Worm (Caenorhabditis elegans) whole organism, L4 larva: Measurements from ENCODE around the gene usip-1.

Experiments used
- D1046.2 ChIP-seq: fragments of 200-800 bp; sonication (Bioruptor generic); IDR thresholded peaks from 2 replicates; pipeline ENCODE4 v1.3.6; 2022; ENCODE audit warnings: missing genetic modification characterization, missing compliant biosample characterization
- F26F4.8 ChIP-seq: fragments of 200-800 bp; sonication (Bioruptor generic); conservative IDR thresholded peaks from 2 replicates; pipeline ENCODE4 v1.3.6; 2022; ENCODE audit warnings: missing genetic modification characterization, missing compliant biosample characterization
- R02D3.7 ChIP-seq: fragments of 150-350 bp; sonication (generic microtip); optimal IDR thresholded peaks from 3 replicates; lab custom pipeline; 2014; ENCODE audit warnings: missing biosample characterization, missing genetic modification characterization
- Y105C5A.15 ChIP-seq: fragments of 200-800 bp; sonication (Bioruptor generic); IDR thresholded peaks from 2 replicates; pipeline ENCODE4 v1.3.6; 2022; ENCODE audit warnings: missing genetic modification characterization, missing compliant biosample characterization
- Y48G9A.11 ChIP-seq: fragments of 200-800 bp; sonication (Bioruptor generic); IDR thresholded peaks from 2 replicates; pipeline ENCODE4 v1.3.6; 2022; ENCODE audit warnings: missing genetic modification reagents, missing genetic modification characterization, missing compliant biosample characterization
- Y5F2A.4 ChIP-seq: fragments of 200-800 bp; sonication (Bioruptor generic); optimal IDR thresholded peaks from 2 replicates; lab custom pipeline; 2018; ENCODE audit warnings: mild to moderate bottlenecking, missing genetic modification characterization, missing compliant biosample characterization
- Y75B8A.6 ChIP-seq: fragments of 200-800 bp; sonication (Bioruptor generic); IDR thresholded peaks from 2 replicates; pipeline ENCODE4 v1.3.6; 2022; ENCODE audit warnings: missing genetic modification reagents, missing genetic modification characterization, missing compliant biosample characterization
- ZK337.2 ChIP-seq: fragments of 200-800 bp; sonication (Bioruptor generic); IDR thresholded peaks from 2 replicates; pipeline ENCODE4 v1.3.6; 2022; ENCODE audit warnings: missing genetic modification reagents, missing genetic modification characterization, missing compliant biosample characterization
- aha-1 ChIP-seq: fragments of 150-350 bp; peaks from one replicate; lab custom pipeline; 2014; ENCODE audit warnings: missing biosample characterization, missing genetic modification characterization
- attf-4 ChIP-seq: sonication (generic microtip); optimal IDR thresholded peaks from 3 replicates; lab custom pipeline; 2017; ENCODE audit warnings: missing biosample characterization, missing genetic modification characterization
- ceh-44 ChIP-seq: fragments of 200-800 bp; sonication (Bioruptor generic); IDR thresholded peaks from 2 replicates; pipeline ENCODE4 v1.3.6; 2022; ENCODE audit warnings: missing genetic modification reagents, missing genetic modification characterization, missing compliant biosample characterization
- ces-1 ChIP-seq: fragments of 150-350 bp; sonication (generic microtip); optimal IDR thresholded peaks from 4 replicates; lab custom pipeline; 2014; ENCODE audit warnings: missing biosample characterization, missing genetic modification reagents, missing genetic modification characterization
- daf-12 ChIP-seq: fragments of 150-350 bp; optimal IDR thresholded peaks from 2 replicates; lab custom pipeline; 2014; ENCODE audit warnings: missing biosample characterization, missing genetic modification reagents, missing genetic modification characterization
- daf-16 ChIP-seq, 3 experiments: sonication (generic microtip); optimal IDR thresholded peaks; 2 replicates each; lab custom pipeline; 2016 to 2017; ENCODE audit warnings: missing genetic modification characterization in 3 of 3, missing genetic modification reagents in 3 of 3, mild to moderate bottlenecking in 2 of 3, missing compliant biosample characterization in 2 of 3, missing biosample characterization in 1 of 3, moderate library complexity in 1 of 3
- daf-8 ChIP-seq: fragments of 200-800 bp; sonication (Bioruptor generic); IDR thresholded peaks from 2 replicates; pipeline ENCODE4 v1.3.6; 2022; ENCODE audit warnings: missing genetic modification characterization, missing compliant biosample characterization
- dmd-6 ChIP-seq: fragments of 200-800 bp; sonication (Bioruptor generic); IDR thresholded peaks from 2 replicates; pipeline ENCODE4 v1.3.6; 2022; ENCODE audit warnings: missing genetic modification reagents, missing genetic modification characterization, missing compliant biosample characterization
- dmd-8 ChIP-seq: fragments of 200-800 bp; sonication (Bioruptor generic); IDR thresholded peaks from 2 replicates; pipeline ENCODE4 v1.3.6; 2022; ENCODE audit warnings: missing genetic modification characterization, missing compliant biosample characterization
- dpl-1 ChIP-seq: fragments of 150-350 bp; optimal IDR thresholded peaks from 2 replicates; lab custom pipeline; 2014; ENCODE audit warnings: missing biosample characterization, missing genetic modification reagents, missing genetic modification characterization
- duxl-1 ChIP-seq: sonication (generic microtip); optimal IDR thresholded peaks from 2 replicates; lab custom pipeline; 2016; ENCODE audit warnings: mild to moderate bottlenecking, missing genetic modification characterization, moderate library complexity, missing compliant biosample characterization; ENCODE audit not compliant: poor library complexity
- dve-1 ChIP-seq: sonication (generic microtip); optimal IDR thresholded peaks from 2 replicates; lab custom pipeline; 2017; ENCODE audit warnings: antibody characterized with exemption, mild to moderate bottlenecking, missing genetic modification characterization, missing compliant biosample characterization; ENCODE audit not compliant: insufficient read depth
- hlh-11 ChIP-seq: fragments of 200-800 bp; sonication (Bioruptor generic); optimal IDR thresholded peaks from 2 replicates; lab custom pipeline; 2018; ENCODE audit warnings: mild to moderate bottlenecking, missing genetic modification characterization, missing compliant biosample characterization
- lin-1 ChIP-seq: fragments of 200-800 bp; sonication (Bioruptor generic); IDR thresholded peaks from 2 replicates; pipeline ENCODE4 v1.3.6; 2022; ENCODE audit warnings: missing genetic modification reagents, missing genetic modification characterization, missing compliant biosample characterization
- lin-13 ChIP-seq: fragments of 150-350 bp; optimal IDR thresholded peaks from 2 replicates; lab custom pipeline; 2014; ENCODE audit warnings: missing biosample characterization, missing genetic modification reagents, missing genetic modification characterization
- lin-38 ChIP-seq: fragments of 200-800 bp; sonication (Bioruptor generic); IDR thresholded peaks from 2 replicates; pipeline ENCODE4 v1.3.6; 2022; ENCODE audit warnings: missing genetic modification reagents, missing genetic modification characterization, missing compliant biosample characterization
- lir-3 ChIP-seq: sonication (generic microtip); optimal IDR thresholded peaks from 2 replicates; lab custom pipeline; 2016; ENCODE audit warnings: mild to moderate bottlenecking, missing genetic modification characterization, missing compliant biosample characterization
- lsy-2 ChIP-seq, 2 experiments: fragments of 150-350 bp in 1 of 2; sonication (generic microtip) in 1 of 2; optimal IDR thresholded peaks; 2 replicates each; lab custom pipeline; 2014 to 2017; ENCODE audit warnings: missing biosample characterization in 2 of 2, missing genetic modification characterization in 2 of 2
- madf-5 ChIP-seq, 2 experiments: fragments of 200-800 bp; sonication (Bioruptor generic); IDR thresholded peaks; 2 replicates each; pipeline ENCODE4 v1.3.6; 2022; ENCODE audit warnings: missing compliant biosample characterization in 2 of 2, missing genetic modification characterization in 2 of 2
- mxl-2 ChIP-seq: fragments of 200-800 bp; sonication (Bioruptor generic); conservative IDR thresholded peaks from 2 replicates; pipeline ENCODE4 v1.3.6; 2022; ENCODE audit warnings: missing genetic modification reagents, missing genetic modification characterization, missing compliant biosample characterization
- nhr-11 ChIP-seq: fragments of 150-350 bp; optimal IDR thresholded peaks from 2 replicates; lab custom pipeline; 2014; ENCODE audit warnings: missing biosample characterization, missing genetic modification characterization
- nhr-25 ChIP-seq: sonication (generic microtip); optimal IDR thresholded peaks from 2 replicates; lab custom pipeline; 2017; ENCODE audit warnings: missing genetic modification characterization, mild to moderate bottlenecking, missing compliant biosample characterization, antibody characterized with exemption, moderate library complexity, borderline replicate concordance; ENCODE audit not compliant: insufficient read depth
- nhr-28 ChIP-seq: fragments of 150-350 bp; optimal IDR thresholded peaks from 2 replicates; lab custom pipeline; 2014; ENCODE audit warnings: missing biosample characterization, missing genetic modification characterization
- nhr-48 ChIP-seq: sonication (generic microtip); optimal IDR thresholded peaks from 2 replicates; lab custom pipeline; 2016; ENCODE audit warnings: mild to moderate bottlenecking, missing genetic modification characterization, missing compliant biosample characterization
- nhr-76 ChIP-seq: fragments of 150-350 bp; optimal IDR thresholded peaks from 2 replicates; lab custom pipeline; 2014; ENCODE audit warnings: missing biosample characterization, missing genetic modification characterization
- php-3 ChIP-seq: fragments of 200-800 bp; sonication (Bioruptor generic); IDR thresholded peaks from 2 replicates; pipeline ENCODE4 v1.3.6; 2022; ENCODE audit warnings: missing genetic modification reagents, missing genetic modification characterization, missing compliant biosample characterization
- pqm-1 ChIP-seq: sonication (generic microtip); optimal IDR thresholded peaks from 2 replicates; lab custom pipeline; 2017; ENCODE audit warnings: missing biosample characterization, missing genetic modification characterization
- skn-1 ChIP-seq: fragments of 150-350 bp; optimal IDR thresholded peaks from 2 replicates; lab custom pipeline; 2014; ENCODE audit warnings: missing biosample characterization, missing genetic modification characterization
- snpc-4 ChIP-seq: fragments of 150-350 bp; optimal IDR thresholded peaks from 2 replicates; lab custom pipeline; 2014; ENCODE audit warnings: missing biosample characterization, missing genetic modification characterization
- unc-62 ChIP-seq, 3 experiments: fragments of 150-350 bp in 1 of 3; sonication (generic microtip); optimal IDR thresholded peaks in 2 of 3; peaks in 1 of 3; 1 replicate in 1 of 3; 2 replicates in 2 of 3; lab custom pipeline; 2014 to 2017; ENCODE audit warnings: missing biosample characterization in 3 of 3, missing genetic modification characterization in 3 of 3, missing genetic modification reagents in 3 of 3, missing genotype in 1 of 3
- vab-7 ChIP-seq: fragments of 200-800 bp; sonication (Bioruptor generic); IDR thresholded peaks from 2 replicates; pipeline ENCODE4 v1.3.6; 2022; ENCODE audit warnings: missing genetic modification reagents, missing genetic modification characterization, missing compliant biosample characterization

The usip-1 gene

DNA sequence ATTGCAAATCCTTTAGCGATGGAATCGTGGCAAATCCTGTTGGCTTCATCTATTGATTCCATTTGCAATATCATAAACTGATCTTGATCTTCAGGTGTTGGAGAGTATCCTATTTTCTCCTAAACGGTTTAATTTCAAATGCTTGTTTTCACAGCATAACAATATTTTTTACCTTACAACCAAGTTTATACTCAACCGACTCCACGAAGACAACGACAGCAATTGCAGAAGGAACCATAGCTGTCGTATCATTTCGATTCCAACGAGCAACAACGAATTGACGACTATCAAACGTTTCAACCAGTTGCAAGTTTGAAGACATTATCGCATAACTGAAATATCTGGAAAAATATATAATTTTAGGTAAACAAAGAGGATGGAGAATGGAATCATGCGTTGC lies at the start of gene usip-1:
Gene usip-1 (minus strand): TSS at position 341 of the 400 bp plus-strand sequence.
- TF ChIP-seq madf-5 (GFP tag; IDR thresholded peaks at IDR 0.05; lab: Robert Waterston, UW) (no peak), Y48G9A.11 (GFP tag; lab: Robert Waterston, UW) (no peak), attf-4 (tag; lab: Kevin White, UChicago) (no peak), unc-62 (GFP tag; optimal IDR thresholded peaks at IDR 0.05 in 1 of 2; lab: Kevin White, UChicago) (peak in 1 of 2 experiments; percentile 96), unc-62 (tag; optimal IDR thresholded peaks at IDR 0.05; lab: Kevin White, UChicago) (no peak)

DNA sequence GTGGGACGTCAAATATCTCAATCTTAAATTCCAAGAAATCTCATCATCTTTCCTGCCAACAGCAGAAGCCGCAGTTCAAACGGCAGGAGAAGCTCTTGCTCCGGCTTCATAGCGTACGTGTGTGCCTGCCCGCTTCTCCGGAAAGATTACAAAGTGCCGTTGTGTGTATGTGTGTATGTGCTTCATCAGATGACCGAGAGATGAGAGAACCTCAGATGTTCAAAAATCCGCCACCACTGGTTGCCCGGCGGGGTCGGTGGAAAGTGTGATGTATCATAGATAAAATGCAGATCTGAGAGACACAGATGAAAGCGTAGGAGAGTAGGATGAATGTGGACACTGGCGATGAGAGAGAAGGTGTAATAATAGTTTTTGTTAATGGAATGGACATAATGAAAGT lies 49.4 kb upstream of the usip-1 start:
- TF ChIP-seq unc-62 (GFP tag; optimal IDR thresholded peaks at IDR 0.05 in 1 of 2; lab: Kevin White, UChicago) = peak in 1 of 2 experiments; percentile 44
- no peak for TF ChIP-seq unc-62 (tag; optimal IDR thresholded peaks at IDR 0.05; lab: Kevin White, UChicago)
- no peak for TF ChIP-seq nhr-25 (tag; lab: Kevin White, UChicago)
- peak; percentile 26 for TF ChIP-seq nhr-11 (tag; lab: Kevin White, UChicago)
- TF ChIP-seq hlh-11 (tag; lab: Kevin White, UChicago) = peak; percentile 65
- TF ChIP-seq daf-12 (tag; lab: Kevin White, UChicago) = no peak
- TF ChIP-seq dmd-8 (GFP tag; lab: Robert Waterston, UW) = no peak
- peak in 1 of 2 experiments; percentile 35 for TF ChIP-seq daf-16 (GFP tag; optimal IDR thresholded peaks at IDR 0.05; lab: Kevin White, UChicago)
- TF ChIP-seq daf-16 (tag; optimal IDR thresholded peaks at IDR 0.05; lab: Kevin White, UChicago) = no peak

- TF ChIP-seq hlh-11 (tag; lab: Kevin White, UChicago) = peak; percentile 7
- peak; percentile 46 for TF ChIP-seq nhr-28 (tag; lab: Kevin White, UChicago)
- no peak for TF ChIP-seq F26F4.8 (GFP tag; lab: Robert Waterston, UW)
- TF ChIP-seq dmd-6 = peak; percentile 39; the same call in 1 of the 2 replicates
- TF ChIP-seq pqm-1 = peak; percentile 34
- no peak for TF ChIP-seq lsy-2 (tag; optimal IDR thresholded peaks at IDR 0.05; lab: Kevin White, UChicago)
These were observed 29.0 kb upstream of the usip-1 start, which contains the start of gene vab-8 for ce11 chrV:12213027-12213426. TSS of gene vab-8 (plus strand) at chrV:12213327.

ce11 chrV:12211090-12211489 lies 27.1 kb upstream of the usip-1 start:
- no peak for TF ChIP-seq D1046.2
- TF ChIP-seq php-3 = no peak
- no peak for TF ChIP-seq vab-7
- peak; percentile 21 for TF ChIP-seq ces-1 (GFP tag; lab: Kevin White, UChicago)
- no peak for TF ChIP-seq Y5F2A.4 (GFP tag; lab: Kevin White, UChicago)
- no peak for TF ChIP-seq skn-1 (tag; lab: Kevin White, UChicago)
- no peak for TF ChIP-seq R02D3.7
- no peak for TF ChIP-seq mxl-2 (GFP tag; lab: Robert Waterston, UW)
- no peak for TF ChIP-seq daf-12 (tag; lab: Kevin White, UChicago)
- peak; percentile 78 for TF ChIP-seq aha-1 (tag; lab: Kevin White, UChicago)
- no peak for TF ChIP-seq duxl-1
- no peak for TF ChIP-seq lin-38 (GFP tag; lab: Robert Waterston, UW)
- TF ChIP-seq snpc-4 (tag; lab: Kevin White, UChicago) = no peak

- peak; percentile 34 for TF ChIP-seq ces-1 (GFP tag; lab: Kevin White, UChicago)
- TF ChIP-seq Y48G9A.11 (GFP tag; lab: Robert Waterston, UW) = no peak
- TF ChIP-seq ZK337.2 (GFP tag; lab: Robert Waterston, UW) = no peak
- TF ChIP-seq dpl-1 (GFP tag; lab: Kevin White, UChicago) = no peak
These were observed 26.0 kb upstream of the usip-1 start for ce11 chrV:12209951-12210350.

- peak in 1 of 2 experiments; percentile 65 for TF ChIP-seq daf-16 (GFP tag; optimal IDR thresholded peaks at IDR 0.05; lab: Kevin White, UChicago)
- no peak for TF ChIP-seq daf-16 (tag; optimal IDR thresholded peaks at IDR 0.05; lab: Kevin White, UChicago)
- TF ChIP-seq pqm-1 = peak; percentile 3
- peak in 1 of 2 experiments; percentile 58 for TF ChIP-seq unc-62 (GFP tag; optimal IDR thresholded peaks at IDR 0.05 in 1 of 2; lab: Kevin White, UChicago)
- TF ChIP-seq unc-62 (tag; optimal IDR thresholded peaks at IDR 0.05; lab: Kevin White, UChicago) = no peak
- peak; percentile 87 for TF ChIP-seq dmd-6
- TF ChIP-seq nhr-48 (tag; lab: Kevin White, UChicago) = no peak
- TF ChIP-seq lir-3 (tag; lab: Kevin White, UChicago) = no peak
- TF ChIP-seq lsy-2 (tag; optimal IDR thresholded peaks at IDR 0.05; lab: Kevin White, UChicago) = no peak
- no peak for TF ChIP-seq Y105C5A.15 (GFP tag; lab: Robert Waterston, UW)
- TF ChIP-seq dve-1 (tag; lab: Kevin White, UChicago) = peak; percentile 15
- no peak for TF ChIP-seq lin-1
- TF ChIP-seq daf-8 (GFP tag; lab: Robert Waterston, UW) = no peak
- no peak for TF ChIP-seq ceh-44 (GFP tag; lab: Robert Waterston, UW)
- TF ChIP-seq Y75B8A.6 (GFP tag; lab: Robert Waterston, UW) = no peak
- TF ChIP-seq nhr-76 (tag; lab: Kevin White, UChicago) = no peak
- no peak for TF ChIP-seq lin-13 (GFP tag; lab: Kevin White, UChicago)
These were observed 24.7 kb upstream of the usip-1 start for ce11 chrV:12208678-12209077.
